Worm (Caenorhabditis elegans) whole organism, L2 larva: ENCODE data around the gene clec-8.

Experiments used
- alr-1 ChIP-seq: fragments of 150-350 bp; optimal IDR thresholded peaks from 2 replicates; lab custom pipeline; 2014; ENCODE audit warnings: missing biosample characterization, missing genetic modification characterization
- aly-2 ChIP-seq: fragments of 150-350 bp; optimal IDR thresholded peaks from 2 replicates; lab custom pipeline; 2014; ENCODE audit warnings: missing biosample characterization, missing genetic modification characterization
- sem-4 ChIP-seq: fragments of 150-350 bp; optimal IDR thresholded peaks from 2 replicates; lab custom pipeline; 2014; ENCODE audit warnings: missing biosample characterization, missing genetic modification reagents, missing genetic modification characterization
- skn-1 ChIP-seq: sonication (generic microtip); optimal IDR thresholded peaks from 2 replicates; lab custom pipeline; 2017; ENCODE audit warnings: missing biosample characterization, missing genetic modification characterization

DNA sequence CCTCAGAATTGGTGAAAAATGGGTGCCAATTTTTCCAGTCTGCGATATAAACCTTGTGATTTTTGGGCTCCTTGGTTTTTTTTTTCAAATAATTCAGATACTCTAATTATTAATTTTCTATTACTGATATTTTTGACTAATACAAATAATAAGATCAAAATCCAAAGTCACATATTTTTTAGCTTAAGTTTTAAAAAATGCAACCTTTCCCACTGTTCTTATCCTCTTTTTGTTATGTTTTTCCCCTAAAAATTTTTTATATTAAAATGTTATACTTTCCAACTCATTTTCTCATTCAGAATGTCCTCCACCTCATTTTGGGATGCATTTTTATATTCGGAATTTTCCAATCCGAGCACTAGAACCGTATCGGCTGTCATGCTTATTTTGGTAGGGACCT is 46.9 kb downstream of the clec-8 start, which contains the start of gene srx-120:
- no peak for TF ChIP-seq alr-1
- no peak for TF ChIP-seq skn-1 (tag; lab: Kevin White, UChicago)
- no peak for TF ChIP-seq sem-4 (tag; lab: Kevin White, UChicago)
- no peak for TF ChIP-seq aly-2 (tag; lab: Kevin White, UChicago)
